Fruit fly (Drosophila melanogaster) whole organism, prepupa: ENCODE results near the gene LUBEL.

Source experiments
- Blimp-1 ChIP-seq: fragments of 200-800 bp; sonication (Bioruptor generic); optimal IDR thresholded peaks from 3 replicates; lab custom pipeline; 2017; ENCODE audit warnings: missing biosample characterization, missing genetic modification characterization, mild to moderate bottlenecking, moderate library complexity, missing genetic modification reagents
- CG10669 ChIP-seq: fragments of 200-800 bp; sonication (Bioruptor generic); optimal IDR thresholded peaks from 3 replicates; lab custom pipeline; 2018; ENCODE audit warnings: missing biosample characterization, mild to moderate bottlenecking, missing genetic modification characterization, moderate library complexity
- CG11902 ChIP-seq: fragments of 200-800 bp; sonication (Bioruptor generic); optimal IDR thresholded peaks from 3 replicates; lab custom pipeline; 2016; ENCODE audit warnings: missing biosample characterization, missing genetic modification characterization
- CG15336 ChIP-seq: fragments of 200-800 bp; sonication (Bioruptor generic); IDR thresholded peaks from 2 replicates; pipeline ENCODE4 v1.3.6; 2022; ENCODE audit warnings: missing biosample characterization, missing genetic modification characterization
- CG1621 ChIP-seq: fragments of 200-800 bp; sonication (Bioruptor generic); optimal IDR thresholded peaks from 3 replicates; lab custom pipeline; 2018; ENCODE audit warnings: missing biosample characterization, mild to moderate bottlenecking, missing genetic modification characterization
- CG16779 ChIP-seq: fragments of 200-800 bp; sonication (Bioruptor generic); optimal IDR thresholded peaks from 3 replicates; lab custom pipeline; 2017; ENCODE audit warnings: missing biosample characterization, mild to moderate bottlenecking, missing genetic modification characterization
- CG3032 ChIP-seq: fragments of 200-800 bp; optimal IDR thresholded peaks from 2 replicates; lab custom pipeline; 2019; ENCODE audit warnings: missing biosample characterization, mild to moderate bottlenecking, missing genetic modification characterization, moderate library complexity
- CG31627 ChIP-seq: fragments of 200-800 bp; sonication (Bioruptor generic); optimal IDR thresholded peaks from 3 replicates; lab custom pipeline; 2016; ENCODE audit warnings: missing biosample characterization, missing genetic modification characterization
- CG32006 ChIP-seq: fragments of 200-800 bp; sonication (Bioruptor generic); optimal IDR thresholded peaks from 3 replicates; lab custom pipeline; 2017; ENCODE audit warnings: missing biosample characterization, mild to moderate bottlenecking, missing genetic modification characterization
- CG4318 ChIP-seq: fragments of 200-800 bp; sonication (Bioruptor generic); optimal IDR thresholded peaks from 3 replicates; lab custom pipeline; 2017; ENCODE audit warnings: missing biosample characterization, mild to moderate bottlenecking, missing genetic modification characterization
- CG6163 ChIP-seq: fragments of 200-800 bp; sonication (Bioruptor generic); IDR thresholded peaks from 3 replicates; pipeline ENCODE4 v1.3.6; 2022; ENCODE audit warnings: missing biosample characterization, missing genetic modification characterization
- CG6808 ChIP-seq: fragments of 200-800 bp; sonication (Bioruptor generic); optimal IDR thresholded peaks from 3 replicates; lab custom pipeline; 2017; ENCODE audit warnings: missing biosample characterization, missing genetic modification characterization, mild to moderate bottlenecking, moderate library complexity, missing genetic modification reagents
- CG6854 ChIP-seq: fragments of 200-800 bp; sonication (Bioruptor generic); optimal IDR thresholded peaks from 2 replicates; lab custom pipeline; 2017; ENCODE audit warnings: missing biosample characterization, mild to moderate bottlenecking, missing genetic modification characterization
- CG9139 ChIP-seq: fragments of 200-800 bp; sonication (Bioruptor generic); optimal IDR thresholded peaks from 3 replicates; lab custom pipeline; 2017; ENCODE audit warnings: missing biosample characterization, mild to moderate bottlenecking, missing genetic modification characterization
- Eip75B ChIP-seq: fragments of 200-800 bp; sonication (Bioruptor generic); optimal IDR thresholded peaks from 3 replicates; lab custom pipeline; 2016; ENCODE audit warnings: missing biosample characterization, missing genetic modification characterization
- Eip78C ChIP-seq: fragments of 200-800 bp; sonication (Bioruptor generic); peaks from one replicate; lab custom pipeline; 2016; ENCODE audit warnings: missing biosample characterization, missing genetic modification characterization
- Eip93F ChIP-seq: fragments of 200-800 bp; sonication (Bioruptor generic); optimal IDR thresholded peaks from 2 replicates; lab custom pipeline; 2016; ENCODE audit warnings: missing biosample characterization, mild to moderate bottlenecking, missing genetic modification characterization
- Ets21C ChIP-seq: fragments of 200-800 bp; sonication (Bioruptor generic); optimal IDR thresholded peaks from 3 replicates; lab custom pipeline; 2016; ENCODE audit warnings: missing biosample characterization, missing genetic modification characterization
- Hr38 ChIP-seq: sonication (Bioruptor generic); optimal IDR thresholded peaks from 2 replicates; lab custom pipeline; 2016; ENCODE audit warnings: missing biosample characterization, missing genetic modification characterization
- Hr39 ChIP-seq: fragments of 200-800 bp; sonication (Bioruptor generic); optimal IDR thresholded peaks from 2 replicates; lab custom pipeline; 2016; ENCODE audit warnings: missing biosample characterization, missing genetic modification characterization
- Lpt ChIP-seq: fragments of 200-800 bp; sonication (Bioruptor generic); optimal IDR thresholded peaks from 3 replicates; lab custom pipeline; 2016; ENCODE audit warnings: missing biosample characterization, missing genetic modification characterization
- Smox ChIP-seq: fragments of 200-800 bp; sonication (Bioruptor generic); optimal IDR thresholded peaks from 3 replicates; lab custom pipeline; 2016; ENCODE audit warnings: missing biosample characterization, missing genetic modification characterization
- Sox102F ChIP-seq: fragments of 200-800 bp; sonication (Bioruptor generic); optimal IDR thresholded peaks from 2 replicates; lab custom pipeline; 2016; ENCODE audit warnings: missing biosample characterization, mild to moderate bottlenecking, missing genetic modification characterization
- cyc ChIP-seq: fragments of 200-800 bp; sonication (Bioruptor generic); optimal IDR thresholded peaks from 3 replicates; lab custom pipeline; 2016; ENCODE audit warnings: missing biosample characterization, missing genetic modification characterization
- dac ChIP-seq: fragments of 200-800 bp; sonication (Bioruptor generic); optimal IDR thresholded peaks from 2 replicates; lab custom pipeline; 2017; ENCODE audit warnings: missing biosample characterization, mild to moderate bottlenecking, missing genetic modification characterization
- dsx ChIP-seq: fragments of 200-800 bp; optimal IDR thresholded peaks from 3 replicates; lab custom pipeline; 2019; ENCODE audit warnings: missing biosample characterization, mild to moderate bottlenecking, missing genetic modification characterization, moderate library complexity; ENCODE audit not compliant: poor library complexity, severe bottlenecking
- eg ChIP-seq: fragments of 200-800 bp; sonication (Bioruptor generic); IDR thresholded peaks from 3 replicates; pipeline ENCODE4 v1.3.6; 2022; ENCODE audit warnings: missing biosample characterization, missing genetic modification characterization
- fd59A ChIP-seq: fragments of 200-800 bp; sonication (Bioruptor generic); optimal IDR thresholded peaks from 2 replicates; lab custom pipeline; 2017; ENCODE audit warnings: missing biosample characterization, mild to moderate bottlenecking, missing genetic modification characterization, missing genetic modification reagents
- fkh ChIP-seq: fragments of 200-800 bp; sonication (Bioruptor generic); optimal IDR thresholded peaks from 3 replicates; lab custom pipeline; 2017; ENCODE audit warnings: missing biosample characterization, mild to moderate bottlenecking, missing genetic modification characterization, moderate library complexity
- net ChIP-seq: fragments of 200-800 bp; sonication (Bioruptor generic); optimal IDR thresholded peaks from 3 replicates; lab custom pipeline; 2016; ENCODE audit warnings: missing biosample characterization, missing genetic modification characterization
- salr ChIP-seq, 2 experiments: fragments of 200-800 bp; sonication (Bioruptor generic); optimal IDR thresholded peaks; 3 replicates each; lab custom pipeline; 2016 to 2018; ENCODE audit warnings: missing biosample characterization in 2 of 2, missing genetic modification characterization in 2 of 2, mild to moderate bottlenecking in 1 of 2
- svp ChIP-seq: fragments of 200-800 bp; sonication (Bioruptor generic); peaks from one replicate; lab custom pipeline; 2016; ENCODE audit warnings: missing biosample characterization, missing genetic modification characterization
- topi ChIP-seq: fragments of 200-800 bp; sonication (Bioruptor generic); optimal IDR thresholded peaks from 3 replicates; lab custom pipeline; 2016; ENCODE audit warnings: missing biosample characterization, missing genetic modification characterization
- vri ChIP-seq: fragments of 200-800 bp; sonication (Bioruptor generic); optimal IDR thresholded peaks from 3 replicates; lab custom pipeline; 2016; ENCODE audit warnings: missing biosample characterization, mild to moderate bottlenecking, missing genetic modification characterization

Gene LUBEL

dm6 chr2L:6793763-6794417 lies 21.3 kb upstream of the LUBEL start (continued):
- no peak for TF ChIP-seq CG10669
- no peak for TF ChIP-seq CG32006 (GFP tag; lab: Kevin White, UChicago)
- TF ChIP-seq CG11902 (GFP tag; lab: Kevin White, UChicago) = no peak
- no peak for TF ChIP-seq Lpt (GFP tag; lab: Kevin White, UChicago)
- 0 out of 3 replicates have a peak, but pooled peaks have one; percentile 24 for TF ChIP-seq eg (GFP tag; lab: Robert Waterston, UW)
- no peak for TF ChIP-seq topi (GFP tag; lab: Kevin White, UChicago)
- TF ChIP-seq CG9139 (GFP tag; lab: Kevin White, UChicago) = no peak
- no peak for TF ChIP-seq Eip78C (GFP tag; lab: Kevin White, UChicago)
- TF ChIP-seq CG31627 (GFP tag; lab: Kevin White, UChicago) = no peak
- no peak for TF ChIP-seq Hr38 (GFP tag; lab: Kevin White, UChicago)
- no peak for TF ChIP-seq Blimp-1
- TF ChIP-seq Smox = no peak
- no peak for TF ChIP-seq Hr39
- no peak for TF ChIP-seq CG15336 (GFP tag; lab: Robert Waterston, UW)
- TF ChIP-seq Ets21C = no peak
- no peak for TF ChIP-seq CG3032 (tag; lab: Kevin White, UChicago)
- TF ChIP-seq net (GFP tag; lab: Kevin White, UChicago) = no peak
- peak; percentile 46 for TF ChIP-seq svp (GFP tag; lab: Kevin White, UChicago)
- TF ChIP-seq cyc (GFP tag; lab: Kevin White, UChicago) = no peak
- TF ChIP-seq fd59A (GFP tag; lab: Kevin White, UChicago) = no peak
- TF ChIP-seq vri = no peak

- TF ChIP-seq CG6808 (GFP tag; lab: Kevin White, UChicago) (no peak), Eip78C (GFP tag; lab: Kevin White, UChicago) (peak; percentile 5), dsx (GFP tag; lab: Kevin White, UChicago) (peak; percentile 25), fd59A (GFP tag; lab: Kevin White, UChicago) (no peak), svp (GFP tag; lab: Kevin White, UChicago) (peak; percentile 28), dac (GFP tag; lab: Kevin White, UChicago) (no peak), eg (GFP tag; lab: Robert Waterston, UW) (peak; percentile 17; the same call in 1 of the 3 replicates), CG16779 (tag; lab: Kevin White, UChicago) (no peak), fkh (GFP tag; lab: Kevin White, UChicago) (peak; percentile 55), CG6163 (GFP tag; lab: Robert Waterston, UW) (0 out of 3 replicates have a peak, but pooled peaks have one; percentile 14), CG4318 (GFP tag; lab: Kevin White, UChicago) (no peak), CG1621 (tag; lab: Kevin White, UChicago) (peak; percentile 72)
These were observed 19.4 kb upstream of the LUBEL start for dm6 chr2L:6791845-6792443.

- peak; percentile 56 for TF ChIP-seq Eip78C (GFP tag; lab: Kevin White, UChicago)
- TF ChIP-seq Eip93F (GFP tag; lab: Kevin White, UChicago) = peak; percentile 86
- TF ChIP-seq fd59A (GFP tag; lab: Kevin White, UChicago) = no peak
- no peak for TF ChIP-seq CG6854
- TF ChIP-seq dac (GFP tag; lab: Kevin White, UChicago) = no peak
- peak; percentile 89 for TF ChIP-seq vri
- TF ChIP-seq CG6808 (GFP tag; lab: Kevin White, UChicago) = peak; percentile 11
- no peak for TF ChIP-seq Sox102F (GFP tag; lab: Kevin White, UChicago)
- TF ChIP-seq svp (GFP tag; lab: Kevin White, UChicago) = peak; percentile 79
- TF ChIP-seq fkh (GFP tag; lab: Kevin White, UChicago) = peak; percentile 80
- no peak for TF ChIP-seq salr (GFP tag; optimal IDR thresholded peaks at IDR 0.05; lab: Kevin White, UChicago)
- peak; percentile 42 for TF ChIP-seq Eip75B (GFP tag; lab: Kevin White, UChicago)
These were observed 16.8 kb upstream of the LUBEL start for dm6 chr2L:6789358-6789757.
